Worm (Caenorhabditis elegans): Measurements from ENCODE around the gene fkh-5.

Gene fkh-5

DNA sequence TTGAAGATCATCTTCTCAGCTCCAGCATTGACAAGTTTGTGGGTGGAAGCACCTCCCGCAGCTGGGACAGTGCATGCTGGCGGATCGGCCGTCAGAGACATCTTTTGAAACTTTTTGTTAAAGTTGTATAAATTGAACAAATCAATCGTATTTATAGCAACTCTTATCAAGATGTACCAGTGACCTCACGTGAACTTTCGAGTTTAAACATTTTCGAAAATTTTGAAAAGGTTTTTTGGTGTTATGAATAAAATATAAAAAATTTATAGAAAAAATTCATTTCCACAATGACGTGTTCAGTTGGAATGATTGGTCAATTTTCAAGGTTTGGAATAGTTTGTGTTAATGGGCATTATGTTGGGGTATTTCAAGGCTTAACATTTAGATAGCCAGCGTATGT lies 24.2 kb downstream of the fkh-5 start, which contains the start of the genes msd-4 and C35D10.3:
Gene msd-4 (minus strand): TSS at position 101 of the 400 bp plus-strand sequence.
Gene C35D10.3 (plus strand): TSS at position 279 of the 400 bp plus-strand sequence.
- TF ChIP-seq ztf-1 (GFP tag; conservative IDR thresholded peaks at IDR 0.05) (no peak), nhr-77 (tag; optimal IDR thresholded peaks at IDR 0.05) (no peak), dmd-4 (tag; optimal IDR thresholded peaks at IDR 0.05) (no peak), nhr-11 (tag; optimal IDR thresholded peaks at IDR 0.05) (no peak), sma-3 (GFP tag; optimal IDR thresholded peaks at IDR 0.05) (no peak), peb-1 (tag; optimal IDR thresholded peaks at IDR 0.05) (no peak)

DNA sequence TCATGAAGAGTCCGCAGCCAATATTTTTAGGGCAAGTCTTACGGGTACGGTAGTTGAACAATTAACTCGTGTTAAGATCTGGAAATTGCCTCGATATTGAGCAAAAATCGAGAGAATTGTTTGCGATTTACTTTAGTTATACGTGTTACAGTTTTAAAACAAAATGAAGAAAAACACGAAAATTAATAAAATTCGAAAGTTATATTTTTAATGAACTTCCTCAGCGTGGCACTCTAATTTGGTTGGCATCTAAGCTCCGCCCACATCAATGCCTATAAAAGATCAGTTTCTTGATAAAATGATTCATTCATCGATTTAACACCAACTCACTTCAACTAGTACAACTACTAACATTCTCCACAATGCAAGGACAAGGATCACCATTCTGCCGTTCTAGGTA lies 26.0 kb downstream of the fkh-5 start, which contains the start of gene gipc-1:
Gene gipc-1 (plus strand): TSS at position 301 of the 400 bp plus-strand sequence.
- no peak for TF ChIP-seq lsy-2 (tag; optimal IDR thresholded peaks at IDR 0.05)
- TF ChIP-seq alr-1 (tag; optimal IDR thresholded peaks at IDR 0.05): no peak
- no peak for TF ChIP-seq nhr-10 (tag; optimal IDR thresholded peaks at IDR 0.05)
- no peak for TF ChIP-seq unc-39 (tag; optimal IDR thresholded peaks at IDR 0.05)
- no peak for TF ChIP-seq elt-3 (tag; optimal IDR thresholded peaks at IDR 0.05)
- TF ChIP-seq aly-2 (tag; optimal IDR thresholded peaks at IDR 0.05): no peak
- no peak for TF ChIP-seq ztf-11 (tag; optimal IDR thresholded peaks at IDR 0.05)
- TF ChIP-seq skn-1 (tag; optimal IDR thresholded peaks at IDR 0.05): no peak
- TF ChIP-seq ztf-4 (tag; optimal IDR thresholded peaks at IDR 0.05): no peak
- no peak for TF ChIP-seq gmeb-1 (tag; optimal IDR thresholded peaks at IDR 0.05)
- TF ChIP-seq crh-2 (tag; optimal IDR thresholded peaks at IDR 0.05): no peak
- no peak for TF ChIP-seq nhr-12 (tag; optimal IDR thresholded peaks at IDR 0.05)
- no peak for TF ChIP-seq dmd-4 (tag; optimal IDR thresholded peaks at IDR 0.05)
- no peak for TF ChIP-seq ceh-82 (tag; optimal IDR thresholded peaks at IDR 0.05)
- TF ChIP-seq zag-1 (tag; optimal IDR thresholded peaks at IDR 0.05): no peak
- no peak for TF ChIP-seq lin-11 (tag; optimal IDR thresholded peaks at IDR 0.05)

DNA sequence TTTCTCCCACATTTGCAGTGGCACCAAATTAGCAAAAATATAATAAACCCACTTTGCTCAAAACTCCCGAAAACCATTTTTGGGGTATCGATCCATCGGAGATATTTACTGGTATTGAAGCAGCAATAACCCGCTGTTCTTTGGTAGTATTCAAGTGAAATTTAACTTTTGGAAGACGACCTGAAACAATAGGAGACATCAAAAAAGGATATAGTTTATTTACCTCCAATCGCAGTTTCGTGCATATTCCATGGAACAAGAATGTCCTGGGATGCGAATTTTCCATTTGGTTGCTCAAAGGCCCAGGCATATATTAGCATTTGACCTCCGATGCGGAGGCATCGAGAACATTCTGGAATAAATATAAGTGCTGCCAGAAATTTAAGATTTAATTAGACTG lies 28.9 kb downstream of the fkh-5 start:
- TF ChIP-seq egl-27 (tag; optimal IDR thresholded peaks at IDR 0.05) (no peak), ztf-4 (tag; optimal IDR thresholded peaks at IDR 0.05) (no peak), lin-11 (tag; optimal IDR thresholded peaks at IDR 0.05) (no peak), sem-4 (tag; optimal IDR thresholded peaks at IDR 0.05) (no peak), nhr-77 (tag; optimal IDR thresholded peaks at IDR 0.05) (no peak), nhr-6 (tag; optimal IDR thresholded peaks at IDR 0.05) (no peak), sma-9 (GFP tag; optimal IDR thresholded peaks at IDR 0.05) (no peak), sma-9 (tag; optimal IDR thresholded peaks at IDR 0.05) (no peak), ceh-82 (tag; optimal IDR thresholded peaks at IDR 0.05) (no peak), crh-2 (tag; optimal IDR thresholded peaks at IDR 0.05) (no peak), elt-1 (tag; optimal IDR thresholded peaks at IDR 0.05) (no peak), dmd-4 (tag; optimal IDR thresholded peaks at IDR 0.05) (no peak), nhr-21 (tag; optimal IDR thresholded peaks at IDR 0.05) (no peak), unc-62 (GFP tag; optimal IDR thresholded peaks at IDR 0.05) (no peak), mbf-1 (tag; optimal IDR thresholded peaks at IDR 0.05) (no peak), nhr-237 (tag; optimal IDR thresholded peaks at IDR 0.05) (no peak), mdl-1 (tag; optimal IDR thresholded peaks at IDR 0.05) (no peak), zag-1 (tag; optimal IDR thresholded peaks at IDR 0.05) (no peak), elt-3 (tag; optimal IDR thresholded peaks at IDR 0.05) (no peak)

DNA sequence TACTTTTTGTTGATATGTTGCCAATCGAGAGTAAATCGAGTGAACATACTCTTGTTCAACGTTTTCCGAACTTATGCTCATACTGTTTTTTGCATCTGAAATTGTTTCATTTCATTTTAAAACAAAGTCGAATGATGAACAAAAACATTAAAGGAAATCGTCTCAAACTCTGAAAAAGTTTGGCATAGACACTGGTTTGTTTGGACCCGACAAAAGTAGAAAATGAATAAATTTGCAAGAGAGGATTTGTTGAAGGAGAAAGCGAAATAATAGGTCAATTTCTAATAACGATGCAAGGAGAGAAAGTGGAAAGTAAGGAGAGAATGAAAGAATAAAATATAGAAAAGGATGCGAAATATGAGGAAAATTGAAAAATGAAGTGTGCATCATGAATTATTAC lies 30.2 kb downstream of the fkh-5 start, which contains the start of gene C35D10.12:
Gene C35D10.12 (minus strand): TSS at position 101 of the 400 bp plus-strand sequence.
- no peak for TF ChIP-seq ZK546.5 (tag; optimal IDR thresholded peaks at IDR 0.05)
- no peak for TF ChIP-seq nhr-12 (tag; optimal IDR thresholded peaks at IDR 0.05)
- no peak for TF ChIP-seq unc-55 (GFP tag; optimal IDR thresholded peaks at IDR 0.05)
- no peak for TF ChIP-seq R02D3.7 (tag; optimal IDR thresholded peaks at IDR 0.05)
- TF ChIP-seq ama-1 (optimal IDR thresholded peaks at IDR 0.05): no peak
- no peak for TF ChIP-seq ceh-82 (tag; optimal IDR thresholded peaks at IDR 0.05)

DNA sequence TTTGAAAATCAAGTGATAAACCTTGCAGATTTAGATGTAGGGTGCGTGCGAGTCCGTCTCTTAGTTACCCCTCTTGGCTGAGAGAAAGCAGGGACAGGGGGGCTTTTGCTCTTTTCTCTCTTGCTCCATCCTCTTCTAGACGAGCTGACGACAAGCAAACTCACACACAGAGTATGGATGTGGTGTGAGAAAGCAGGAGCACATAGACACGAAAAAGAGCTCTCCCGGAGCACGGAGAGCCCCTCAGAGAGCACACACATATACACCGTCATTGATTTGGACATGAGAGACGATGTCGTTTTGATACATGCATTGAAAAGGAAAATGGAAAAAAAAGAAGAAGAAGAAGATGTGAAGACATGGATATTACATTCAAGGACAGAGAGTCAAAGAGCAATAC lies 31.2 kb downstream of the fkh-5 start:
- TF ChIP-seq elt-3 (tag; optimal IDR thresholded peaks at IDR 0.05) (no peak), ztf-4 (tag; optimal IDR thresholded peaks at IDR 0.05) (no peak), lin-11 (tag; optimal IDR thresholded peaks at IDR 0.05) (peak; percentile 4), ztf-1 (GFP tag; conservative IDR thresholded peaks at IDR 0.05) (no peak), nhr-129 (tag; optimal IDR thresholded peaks at IDR 0.05) (peak; percentile 50), C34F6.9 (tag; optimal IDR thresholded peaks at IDR 0.05) (peak; percentile 49), sma-9 (GFP tag; optimal IDR thresholded peaks at IDR 0.05) (peak; percentile 9), sma-9 (tag; optimal IDR thresholded peaks at IDR 0.05) (no peak)

Measured in whole organism, L2 larva.